Fruit fly (Drosophila melanogaster): ENCODE results near the gene CG8925.
A peak's percentile ranks its signal among the peaks of the same experiment; 100 is the strongest.

Gene CG8925

DNA sequence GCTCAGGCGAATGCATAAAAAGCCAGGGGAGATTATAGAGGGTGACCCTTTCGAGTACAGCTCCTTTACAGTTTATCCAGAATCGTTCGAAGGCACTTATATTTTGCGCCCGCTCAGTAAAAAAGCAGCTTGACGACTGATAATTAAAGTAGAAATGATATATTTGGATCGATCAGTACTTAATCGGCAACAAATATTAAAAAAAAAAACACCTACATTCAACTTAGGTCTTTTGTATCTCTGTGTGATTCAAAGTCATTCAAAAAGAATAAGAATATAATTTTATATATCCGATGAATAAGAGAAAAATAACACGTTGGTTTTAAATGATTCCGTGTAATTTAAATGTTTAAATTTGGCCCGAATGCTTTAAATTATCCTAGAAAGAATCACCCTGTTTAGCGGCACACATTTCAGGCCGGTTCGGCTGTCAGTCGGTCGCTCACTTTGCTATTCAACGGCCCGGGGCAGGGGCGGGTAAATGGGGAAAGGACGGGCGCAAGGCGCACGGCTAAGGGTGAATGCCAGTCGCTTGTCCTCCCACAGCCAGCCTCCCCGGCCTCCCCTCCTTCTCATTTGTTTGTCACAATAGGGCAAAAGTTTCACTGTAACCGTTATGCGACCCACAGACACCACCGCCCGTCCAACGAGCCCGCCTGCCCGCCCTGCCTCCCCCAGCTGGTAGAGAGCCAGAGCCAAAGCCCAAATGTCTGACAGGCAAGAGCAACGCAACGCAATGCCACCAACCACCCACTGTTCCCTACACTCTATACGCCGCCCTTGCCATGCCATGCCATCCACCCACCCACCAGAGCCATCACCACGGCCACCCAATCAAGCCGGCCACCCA, 41.3 kb downstream of the CG8925 start:
- TF ChIP-seq foxo (GFP tag; optimal IDR thresholded peaks at IDR 0.05): peak in 1 of 2 experiments; percentile 60
- TF ChIP-seq Dfd (GFP tag; optimal IDR thresholded peaks at IDR 0.05): peak; percentile 58
- peak; percentile 25 for TF ChIP-seq Sp1 (GFP tag; optimal IDR thresholded peaks at IDR 0.05)
- peak; percentile 8 for TF ChIP-seq ey (GFP tag; optimal IDR thresholded peaks at IDR 0.05)
- TF ChIP-seq Mio (GFP tag; optimal IDR thresholded peaks at IDR 0.05): no peak
- no peak for TF ChIP-seq tai (GFP tag; optimal IDR thresholded peaks at IDR 0.05)
- peak; percentile 55 for TF ChIP-seq fru (GFP tag; optimal IDR thresholded peaks at IDR 0.05)
- peak; percentile 1 for TF ChIP-seq dmrt93B (GFP tag; optimal IDR thresholded peaks at IDR 0.05)
- peak; percentile 42 for TF ChIP-seq h (GFP tag; optimal IDR thresholded peaks at IDR 0.05)
- peak; percentile 31 for TF ChIP-seq br (GFP tag; optimal IDR thresholded peaks at IDR 0.05)
- no peak for TF ChIP-seq Hnf4 (GFP tag; optimal IDR thresholded peaks at IDR 0.05)
- TF ChIP-seq Vsx2 (GFP tag; optimal IDR thresholded peaks at IDR 0.05; ENCODE audit: partially characterized antibody): no peak
- no peak for TF ChIP-seq usp (GFP tag; optimal IDR thresholded peaks at IDR 0.05)
- TF ChIP-seq HLH106 (tag; optimal IDR thresholded peaks at IDR 0.05): peak; percentile 5

- no peak for TF ChIP-seq Hnf4 (GFP tag; optimal IDR thresholded peaks at IDR 0.05)
- no peak for TF ChIP-seq Vsx2 (GFP tag; optimal IDR thresholded peaks at IDR 0.05; ENCODE audit: partially characterized antibody)
- TF ChIP-seq pan (optimal IDR thresholded peaks at IDR 0.05): no peak
- no peak for TF ChIP-seq usp (GFP tag; optimal IDR thresholded peaks at IDR 0.05)
- TF ChIP-seq foxo (GFP tag; optimal IDR thresholded peaks at IDR 0.05): peak in 1 of 2 experiments; percentile 23
- TF ChIP-seq sage (GFP tag; optimal IDR thresholded peaks at IDR 0.05): no peak
- TF ChIP-seq CrebA (GFP tag; optimal IDR thresholded peaks at IDR 0.05; ENCODE audit: borderline replicate concordance): no peak
- no peak for TF ChIP-seq jim (GFP tag; optimal IDR thresholded peaks at IDR 0.05)
- no peak for TF ChIP-seq Dfd (GFP tag; optimal IDR thresholded peaks at IDR 0.05)
- no peak for TF ChIP-seq Hr83 (GFP tag; optimal IDR thresholded peaks at IDR 0.05; ENCODE audit: poor library complexity, severe bottlenecking)
- TF ChIP-seq N (GFP tag; optimal IDR thresholded peaks at IDR 0.05): no peak
- TF ChIP-seq h (GFP tag; optimal IDR thresholded peaks at IDR 0.05): no peak
- no peak for TF ChIP-seq Myc (optimal IDR thresholded peaks at IDR 0.05)
- TF ChIP-seq dmrt93B (GFP tag; optimal IDR thresholded peaks at IDR 0.05): no peak
- TF ChIP-seq rgr (GFP tag; optimal IDR thresholded peaks at IDR 0.05): no peak
- TF ChIP-seq psq (GFP tag; optimal IDR thresholded peaks at IDR 0.05): peak; percentile 11
These were observed 42.1 kb downstream of the CG8925 start for dm6 chr3R:16213792-16214473.

DNA sequence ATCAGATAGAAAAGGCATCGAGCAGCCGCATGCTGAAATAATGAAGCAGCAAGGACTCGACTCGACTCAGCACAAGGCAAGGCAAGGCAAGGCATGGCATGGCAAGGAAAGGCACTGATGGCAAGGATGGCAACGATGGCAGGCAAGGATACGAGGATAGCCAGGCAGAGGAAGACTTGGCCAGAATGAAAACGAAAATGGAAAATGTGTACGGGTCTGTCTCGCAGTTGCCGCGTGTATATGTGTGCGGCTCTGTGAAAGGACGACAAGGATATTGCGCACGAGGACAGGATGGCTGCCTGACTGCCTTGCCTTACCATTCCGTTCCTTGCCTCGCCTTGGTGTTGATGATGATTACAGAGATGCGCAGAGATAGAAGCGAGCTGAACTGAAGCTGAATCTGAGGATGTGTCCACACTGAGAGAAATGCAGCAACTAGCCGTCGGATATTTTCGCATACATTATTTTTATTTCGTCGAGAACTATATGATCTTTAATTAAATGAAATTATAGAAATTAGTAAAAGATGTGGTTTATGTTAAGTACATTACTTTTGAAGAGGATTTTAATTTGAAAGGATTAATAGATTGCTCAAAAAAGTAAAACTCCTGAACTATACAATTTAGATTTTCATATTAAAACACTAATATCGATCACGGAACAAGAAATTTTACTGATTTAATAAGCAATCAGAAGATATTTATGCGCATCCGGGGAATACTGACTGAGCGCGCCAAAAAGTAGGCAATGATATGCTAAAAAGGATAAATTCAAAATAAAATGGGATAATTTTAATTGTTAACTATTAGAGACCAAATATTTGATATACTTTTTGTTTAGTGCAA, 42.9 kb downstream of the CG8925 start:
- TF ChIP-seq Sp1 (GFP tag; optimal IDR thresholded peaks at IDR 0.05): peak; percentile 6
- TF ChIP-seq br (GFP tag; optimal IDR thresholded peaks at IDR 0.05): no peak

- TF ChIP-seq OdsH (GFP tag; optimal IDR thresholded peaks at IDR 0.05) (no peak), Dfd (GFP tag; optimal IDR thresholded peaks at IDR 0.05) (peak; percentile 10)
These were observed 43.5 kb downstream of the CG8925 start for dm6 chr3R:16215319-16215701.

dm6 chr3R:16217368-16217767, 45.6 kb downstream of the CG8925 start:
- TF ChIP-seq rgr (GFP tag; optimal IDR thresholded peaks at IDR 0.05) (no peak), Dif (GFP tag; optimal IDR thresholded peaks at IDR 0.05; ENCODE audit: partially characterized antibody) (no peak), OdsH (GFP tag; optimal IDR thresholded peaks at IDR 0.05) (no peak), Abd-B (GFP tag; optimal IDR thresholded peaks at IDR 0.05) (no peak), dmrt93B (GFP tag; optimal IDR thresholded peaks at IDR 0.05) (no peak), jim (GFP tag; optimal IDR thresholded peaks at IDR 0.05) (no peak), sv (GFP tag; optimal IDR thresholded peaks at IDR 0.05) (no peak), Myc (optimal IDR thresholded peaks at IDR 0.05) (no peak), psq (GFP tag; optimal IDR thresholded peaks at IDR 0.05) (no peak), dl (GFP tag; optimal IDR thresholded peaks at IDR 0.05; ENCODE audit: insufficient read depth in 1 of 2, partially characterized antibody in 2 of 2) (no peak), dsf (GFP tag; optimal IDR thresholded peaks at IDR 0.05; ENCODE audit: borderline replicate concordance) (no peak), Rel (GFP tag; optimal IDR thresholded peaks at IDR 0.05) (no peak), Rel (tag; optimal IDR thresholded peaks at IDR 0.05) (no peak), sage (GFP tag; optimal IDR thresholded peaks at IDR 0.05) (no peak), Hr83 (GFP tag; optimal IDR thresholded peaks at IDR 0.05; ENCODE audit: poor library complexity, severe bottlenecking) (no peak), fru (GFP tag; optimal IDR thresholded peaks at IDR 0.05) (no peak), Jra (GFP tag; optimal IDR thresholded peaks at IDR 0.05) (no peak), lola (GFP tag; optimal IDR thresholded peaks at IDR 0.05) (no peak), Mio (GFP tag; optimal IDR thresholded peaks at IDR 0.05) (no peak), CG9705 (GFP tag; optimal IDR thresholded peaks at IDR 0.05) (no peak), pan (optimal IDR thresholded peaks at IDR 0.05) (no peak)

Measured in whole organism, wandering third instar larva.